Fruit fly (Drosophila melanogaster): ENCODE results near the gene CG13062.

DNA sequence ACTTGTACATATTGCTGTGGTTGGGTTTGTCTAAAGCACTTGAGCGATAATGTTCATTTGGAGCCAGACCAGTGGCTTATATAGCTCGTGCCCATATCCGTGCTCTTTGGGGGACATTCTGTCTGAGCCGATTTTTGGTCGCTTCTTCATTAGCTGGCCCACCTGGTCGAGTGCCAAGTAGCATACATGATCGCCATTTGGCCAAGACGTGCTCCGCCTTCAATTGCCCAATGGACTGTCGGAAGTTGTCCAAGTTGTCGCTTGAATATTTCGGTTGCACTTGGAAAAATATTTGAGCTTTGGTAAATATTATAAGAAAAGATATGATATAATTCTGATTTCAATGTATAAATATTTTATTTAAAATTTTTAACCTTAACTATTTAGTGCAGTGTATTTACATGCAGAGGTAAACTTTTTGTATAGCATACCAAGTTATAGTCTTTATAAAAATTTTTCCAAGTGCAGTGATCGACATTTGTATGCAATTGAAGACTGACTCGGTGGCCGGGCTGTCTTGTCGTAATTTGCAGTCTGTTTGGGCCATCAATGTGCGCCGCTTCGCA is 28.7 kb upstream of the CG13062 start, which contains the start of gene CG13047:
- TF ChIP-seq CG33017 (tag; optimal IDR thresholded peaks at IDR 0.05) (no peak), Clk (GFP tag; optimal IDR thresholded peaks at IDR 0.05) (no peak), Hr96 (GFP tag; optimal IDR thresholded peaks at IDR 0.05) (no peak), tj (GFP tag; optimal IDR thresholded peaks at IDR 0.05) (no peak), toe (GFP tag; optimal IDR thresholded peaks at IDR 0.05) (no peak), bab1 (GFP tag; optimal IDR thresholded peaks at IDR 0.05) (no peak), cic (GFP tag; optimal IDR thresholded peaks at IDR 0.05) (no peak), kay (GFP tag; ENCODE audit: borderline replicate concordance) (no peak), CG1620 (GFP tag; optimal IDR thresholded peaks at IDR 0.05) (no peak), CG7045 (GFP tag; optimal IDR thresholded peaks at IDR 0.05) (no peak), CG12768 (GFP tag; optimal IDR thresholded peaks at IDR 0.05) (no peak), cnc (optimal IDR thresholded peaks at IDR 0.05) (no peak), Crg-1 (GFP tag; optimal IDR thresholded peaks at IDR 0.05) (no peak)

Data from whole organism, adult.